ENCODE assay signal across 6 worm cellular contexts in the genomic region with DNA sequence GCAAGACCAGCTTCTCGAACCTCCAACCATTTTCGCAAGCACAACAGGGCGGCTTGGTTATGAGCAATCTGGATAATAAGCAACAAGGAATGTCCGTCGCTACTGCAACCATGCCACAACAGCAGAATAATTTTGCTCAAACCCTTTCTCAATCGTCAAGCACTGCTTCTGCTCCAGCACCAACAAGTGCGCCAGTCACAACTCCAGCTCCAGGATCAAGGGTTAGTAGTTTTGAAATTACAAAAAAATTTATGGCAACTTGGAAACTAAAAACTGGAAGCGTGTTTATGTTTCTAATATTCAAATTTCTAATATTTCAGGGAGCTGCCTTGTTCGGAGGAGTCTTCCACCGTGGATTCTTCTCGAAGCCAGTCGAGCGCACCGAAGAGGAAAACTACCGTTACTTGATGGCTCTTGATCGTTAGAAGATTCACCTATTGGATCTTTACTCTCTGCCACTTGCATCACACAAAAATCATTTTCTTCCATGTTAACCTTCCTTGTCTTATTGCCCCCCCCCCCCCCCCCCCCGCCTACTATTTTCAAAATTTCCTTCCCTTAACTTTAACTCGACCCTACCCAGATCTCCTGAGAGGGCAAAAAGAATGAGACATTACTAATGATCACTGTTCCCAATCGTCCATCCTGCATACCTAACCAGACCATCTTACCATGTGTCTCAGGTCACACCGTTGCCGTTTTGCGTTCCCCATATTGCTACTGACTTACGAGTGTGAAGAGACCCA.
TF ChIP-seq lines count a peak whose summit lies in the region.

No protein-coding gene starts in this region.

TF ChIP-seq in whole organism, L1 larva, 84 proteins besides CTCF, POLR2A, EP300 and RAD21:
- peak; percentile 53 for TF ChIP-seq nhr-85 (tag; lab: Kevin White, UChicago)
- peak; percentile 15 for TF ChIP-seq zip-4 (GFP tag; optimal IDR thresholded peaks at IDR 0.05; lab: Kevin White, UChicago)
- peak; percentile 12 for TF ChIP-seq nhr-71 (tag; optimal IDR thresholded peaks at IDR 0.05; lab: Kevin White, UChicago)
- no peak for TF ChIP-seq efl-1 (optimal IDR thresholded peaks at IDR 0.05; lab: Kevin White, UChicago)
- TF ChIP-seq efl-1 (GFP tag; optimal IDR thresholded peaks at IDR 0.05 in 1 of 2; lab: Kevin White, UChicago), result peak in 1 of 2 experiments; percentile 73
- TF ChIP-seq egl-27 (tag; optimal IDR thresholded peaks at IDR 0.05; lab: Kevin White, UChicago), result no peak
- peak; percentile 5 for TF ChIP-seq dsc-1 (tag; optimal IDR thresholded peaks at IDR 0.05; lab: Kevin White, UChicago)
- TF ChIP-seq nhr-77 (tag; optimal IDR thresholded peaks at IDR 0.05; lab: Kevin White, UChicago), result no peak
- no peak for TF ChIP-seq ama-1 (optimal IDR thresholded peaks at IDR 0.05; lab: Kevin White, UChicago)

TF ChIP-seq in whole organism, L2 larva, 48 proteins besides CTCF, POLR2A, EP300 and RAD21:
- TF ChIP-seq aly-2 (tag; optimal IDR thresholded peaks at IDR 0.05; lab: Kevin White, UChicago) (no peak), ztf-1 (GFP tag; conservative IDR thresholded peaks at IDR 0.05; lab: Robert Waterston, UW) (no peak), ceh-82 (tag; optimal IDR thresholded peaks at IDR 0.05; lab: Kevin White, UChicago) (no peak), zag-1 (tag; optimal IDR thresholded peaks at IDR 0.05; lab: Kevin White, UChicago) (no peak), mdl-1 (tag; optimal IDR thresholded peaks at IDR 0.05; lab: Kevin White, UChicago) (no peak), alr-1 (tag; optimal IDR thresholded peaks at IDR 0.05; lab: Kevin White, UChicago) (no peak), sma-3 (GFP tag; optimal IDR thresholded peaks at IDR 0.05; lab: Kevin White, UChicago) (peak; percentile 11), ztf-4 (tag; optimal IDR thresholded peaks at IDR 0.05; lab: Kevin White, UChicago) (peak; percentile 36), snpc-4 (tag; optimal IDR thresholded peaks at IDR 0.05; lab: Kevin White, UChicago) (no peak)

TF ChIP-seq in whole organism, L3 larva, 47 proteins besides CTCF, POLR2A, EP300 and RAD21:
- peak; percentile 73 for TF ChIP-seq nhr-43 (tag; optimal IDR thresholded peaks at IDR 0.05; lab: Kevin White, UChicago; ENCODE audit: poor library complexity, severe bottlenecking)
- peak; percentile 24 for TF ChIP-seq lsy-12 (tag; optimal IDR thresholded peaks at IDR 0.05; lab: Kevin White, UChicago)
- TF ChIP-seq nhr-25 (tag; optimal IDR thresholded peaks at IDR 0.05; lab: Kevin White, UChicago), result peak; percentile 16
- no peak for TF ChIP-seq fkh-2 (tag; optimal IDR thresholded peaks at IDR 0.05; lab: Kevin White, UChicago)
- peak; percentile 79 for TF ChIP-seq ama-1 (optimal IDR thresholded peaks at IDR 0.05; lab: Kevin White, UChicago)
- no peak for TF ChIP-seq hmg-11 (tag; optimal IDR thresholded peaks at IDR 0.05; lab: Kevin White, UChicago)
- no peak for TF ChIP-seq ceh-16 (tag; optimal IDR thresholded peaks at IDR 0.05; lab: Kevin White, UChicago)
- TF ChIP-seq nhr-76 (tag; optimal IDR thresholded peaks at IDR 0.05; lab: Kevin White, UChicago), result no peak
- TF ChIP-seq nfya-1 (tag; optimal IDR thresholded peaks at IDR 0.05; lab: Kevin White, UChicago; ENCODE audit: insufficient read depth), result no peak

TF ChIP-seq in whole organism, L4 larva, 104 proteins besides CTCF, POLR2A, EP300 and RAD21:
- TF ChIP-seq unc-39 (tag; optimal IDR thresholded peaks at IDR 0.05; lab: Kevin White, UChicago), result no peak
- peak in 1 of 2 experiments; percentile 1 for TF ChIP-seq lsy-2 (tag; optimal IDR thresholded peaks at IDR 0.05; lab: Kevin White, UChicago)
- 0 out of 2 replicates have a peak, but pooled peaks have one; percentile 4 for TF ChIP-seq pha-4 (GFP tag; IDR thresholded peaks at IDR 0.05; lab: Robert Waterston, UW)
- TF ChIP-seq pha-4 (tag; optimal IDR thresholded peaks at IDR 0.05; lab: Kevin White, UChicago), result no peak
- TF ChIP-seq lin-15B (tag; optimal IDR thresholded peaks at IDR 0.05; lab: Kevin White, UChicago), result no peak
- TF ChIP-seq ceh-28 (tag; optimal IDR thresholded peaks at IDR 0.05; lab: Kevin White, UChicago), result no peak
- TF ChIP-seq F37D6.2 (tag; optimal IDR thresholded peaks at IDR 0.05; lab: Kevin White, UChicago), result peak; percentile 7
- TF ChIP-seq hmg-1.1 (GFP tag; IDR thresholded peaks at IDR 0.05; lab: Robert Waterston, UW), result 0 out of 2 replicates have a peak, but pooled peaks have one; percentile 21
- peak; percentile 29; the same call in 1 of the 2 replicates for TF ChIP-seq T26A8.4 (GFP tag; IDR thresholded peaks at IDR 0.05; lab: Robert Waterston, UW)
- no peak for TF ChIP-seq zip-11 (GFP tag; IDR thresholded peaks at IDR 0.05; lab: Robert Waterston, UW)
- TF ChIP-seq aha-1 (tag; lab: Kevin White, UChicago), result peak; percentile 97
- TF ChIP-seq daf-16 (GFP tag; optimal IDR thresholded peaks at IDR 0.05; lab: Kevin White, UChicago), result no peak
- TF ChIP-seq daf-16 (tag; optimal IDR thresholded peaks at IDR 0.05; lab: Kevin White, UChicago), result peak; percentile 0

TF ChIP-seq in whole organism, mixed stage, embryonic, 35 proteins besides CTCF, POLR2A, EP300 and RAD21:
- no peak for TF ChIP-seq ceh-39 (tag; optimal IDR thresholded peaks at IDR 0.05; lab: Kevin White, UChicago)
- peak; percentile 12 for TF ChIP-seq M03D4.4 (tag; optimal IDR thresholded peaks at IDR 0.05; lab: Kevin White, UChicago)

TF ChIP-seq in whole organism, young adult, 124 proteins besides CTCF, POLR2A, EP300 and RAD21:
- TF ChIP-seq lin-35 (GFP tag; optimal IDR thresholded peaks at IDR 0.05; lab: Kevin White, UChicago) (peak in 1 of 3 experiments; percentile 8), ama-1 (optimal IDR thresholded peaks at IDR 0.05; lab: Kevin White, UChicago) (peak; percentile 71), ama-1 (GFP tag; optimal IDR thresholded peaks at IDR 0.05; lab: Kevin White, UChicago) (peak in 1 of 2 experiments; percentile 36), Y53G8AR.9 (GFP tag; conservative IDR thresholded peaks at IDR 0.05; lab: Robert Waterston, UW) (peak; percentile 7; the same call in 1 of the 2 replicates), ceh-100 (GFP tag; IDR thresholded peaks at IDR 0.05; lab: Robert Waterston, UW) (peak; percentile 12; the same call in 1 of the 2 replicates), die-1 (tag; optimal IDR thresholded peaks at IDR 0.05; lab: Kevin White, UChicago) (no peak), B0336.3 (GFP tag; IDR thresholded peaks at IDR 0.05; lab: Robert Waterston, UW) (peak; percentile 4; the same call in 1 of the 2 replicates), repo-1 (tag; optimal IDR thresholded peaks at IDR 0.05; lab: Kevin White, UChicago) (no peak)
